Worm (Caenorhabditis elegans): ENCODE measurements around the gene spp-13.

DNA sequence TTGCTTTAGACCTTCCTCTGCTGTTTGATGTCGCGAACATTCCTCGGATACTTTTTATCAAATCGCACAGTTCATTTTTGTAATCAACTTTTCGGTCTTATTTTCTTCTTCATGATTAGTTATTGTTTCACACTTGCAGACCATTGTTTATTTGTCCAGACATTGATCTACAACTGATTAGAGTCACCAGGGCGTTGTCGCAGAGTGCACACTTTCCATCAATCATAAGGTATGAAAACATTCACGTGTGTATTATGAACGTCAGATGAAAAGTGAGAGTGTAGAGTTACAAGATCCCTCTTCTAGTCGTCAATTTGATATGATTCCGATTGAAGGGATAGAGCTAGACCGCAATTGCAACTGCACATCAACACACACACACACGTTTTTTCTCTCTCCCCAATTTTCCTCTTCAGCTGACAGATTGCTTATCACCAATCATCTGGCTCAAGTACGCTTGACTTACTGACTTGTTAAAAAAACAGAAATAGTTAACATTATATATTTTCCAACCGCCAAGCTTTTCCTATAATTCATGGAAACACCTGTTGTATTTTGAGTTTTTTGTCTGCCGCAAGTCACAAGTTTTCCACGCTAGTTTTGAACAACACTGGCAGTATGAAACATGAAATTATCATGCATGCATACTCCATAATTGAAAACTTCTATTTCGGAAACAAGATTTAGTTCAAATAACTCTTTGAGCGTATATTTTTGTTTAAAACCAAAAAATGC, 21.8 kb upstream of the spp-13 start:
- no peak for TF ChIP-seq cog-1 (tag; optimal IDR thresholded peaks at IDR 0.05)
- no peak for TF ChIP-seq flt-1 (GFP tag; IDR thresholded peaks at IDR 0.05)
- TF ChIP-seq ztf-23 (GFP tag; IDR thresholded peaks at IDR 0.05) = no peak
- no peak for TF ChIP-seq klf-2 (GFP tag; conservative IDR thresholded peaks at IDR 0.05)
- TF ChIP-seq T22C8.4 (GFP tag; IDR thresholded peaks at IDR 0.05) = no peak
- no peak for TF ChIP-seq ref-1 (GFP tag; conservative IDR thresholded peaks at IDR 0.05)
- TF ChIP-seq med-1 (GFP tag; optimal IDR thresholded peaks at IDR 0.05; ENCODE audit: insufficient read depth) = no peak

Data from whole organism, midembryonic.